Fruit fly (Drosophila melanogaster): ENCODE measurements around the gene Act5C.

Act5C gene

dm6 chrX:5924378-5924777 lies 23.7 kb downstream of the Act5C start:
- no peak for TF ChIP-seq Pdp1 (GFP tag; optimal IDR thresholded peaks at IDR 0.05)
- TF ChIP-seq CG10209 (GFP tag; optimal IDR thresholded peaks at IDR 0.05) = peak; percentile 21
- peak; percentile 18 for TF ChIP-seq CG9727 (GFP tag; optimal IDR thresholded peaks at IDR 0.05)
- TF ChIP-seq Hr3 (GFP tag; optimal IDR thresholded peaks at IDR 0.05) = no peak
- no peak for TF ChIP-seq Elba2 (GFP tag; optimal IDR thresholded peaks at IDR 0.05)
- no peak for TF ChIP-seq hth (optimal IDR thresholded peaks at IDR 0.05)
- peak; percentile 17 for TF ChIP-seq tio (GFP tag; optimal IDR thresholded peaks at IDR 0.05)
- TF ChIP-seq Oli (tag; optimal IDR thresholded peaks at IDR 0.05) = peak; percentile 34
- TF ChIP-seq unpg (GFP tag; optimal IDR thresholded peaks at IDR 0.05) = peak; percentile 45
- TF ChIP-seq CG11504 (tag; optimal IDR thresholded peaks at IDR 0.05) = peak; percentile 59
- no peak for TF ChIP-seq D19A (tag; optimal IDR thresholded peaks at IDR 0.05)
- TF ChIP-seq Hsf (GFP tag; optimal IDR thresholded peaks at IDR 0.05) = no peak
- no peak for TF ChIP-seq CG10366 (GFP tag; IDR thresholded peaks at IDR 0.05)
- no peak for TF ChIP-seq Opbp (GFP tag; IDR thresholded peaks at IDR 0.05; ENCODE audit: partially characterized antibody)
- TF ChIP-seq CG17385 (GFP tag; optimal IDR thresholded peaks at IDR 0.05) = peak; percentile 16
- TF ChIP-seq Blimp-1 (GFP tag; optimal IDR thresholded peaks at IDR 0.05) = peak; percentile 42
- TF ChIP-seq Dad (GFP tag; optimal IDR thresholded peaks at IDR 0.05) = no peak
- TF ChIP-seq Trl (optimal IDR thresholded peaks at IDR 0.05) = no peak
- TF ChIP-seq Trl (GFP tag; optimal IDR thresholded peaks at IDR 0.05) = no peak
- TF ChIP-seq phol (tag; optimal IDR thresholded peaks at IDR 0.05) = peak; percentile 47
- no peak for TF ChIP-seq CG10543 (GFP tag; optimal IDR thresholded peaks at IDR 0.05)
- TF ChIP-seq al (GFP tag; IDR thresholded peaks at IDR 0.05) = no peak
- peak; percentile 15; the same call in 1 of the 3 replicates for TF ChIP-seq tgo (GFP tag; IDR thresholded peaks at IDR 0.05)
- TF ChIP-seq Hand (GFP tag; optimal IDR thresholded peaks at IDR 0.05) = no peak
- peak; percentile 2 for TF ChIP-seq Hmr (GFP tag; optimal IDR thresholded peaks at IDR 0.05)
- TF ChIP-seq Dip3 (GFP tag; optimal IDR thresholded peaks at IDR 0.05) = no peak
- TF ChIP-seq CG10654 (GFP tag; optimal IDR thresholded peaks at IDR 0.05) = no peak
- TF ChIP-seq ac (GFP tag; optimal IDR thresholded peaks at IDR 0.05) = no peak
- TF ChIP-seq CG10979 (tag; optimal IDR thresholded peaks at IDR 0.05) = peak; percentile 56
- peak; percentile 21 for TF ChIP-seq CG8388 (GFP tag; optimal IDR thresholded peaks at IDR 0.05)
- peak; percentile 27; the same call in 1 of the 2 replicates for TF ChIP-seq CG14014 (GFP tag; IDR thresholded peaks at IDR 0.05)
- peak; percentile 23 for TF ChIP-seq nmo (GFP tag; optimal IDR thresholded peaks at IDR 0.05)
- TF ChIP-seq dysf (GFP tag; IDR thresholded peaks at IDR 0.05) = 0 out of 3 replicates have a peak, but pooled peaks have one; percentile 29
- TF ChIP-seq CG12299 (tag; optimal IDR thresholded peaks at IDR 0.05) = no peak
- peak; percentile 9 for TF ChIP-seq CG2875 (GFP tag; optimal IDR thresholded peaks at IDR 0.05)
- TF ChIP-seq CG8924 (tag; optimal IDR thresholded peaks at IDR 0.05) = peak; percentile 2
- TF ChIP-seq HLH54F (GFP tag; optimal IDR thresholded peaks at IDR 0.05) = no peak
- no peak for TF ChIP-seq Hr78 (GFP tag; optimal IDR thresholded peaks at IDR 0.05)
- peak; percentile 32 for TF ChIP-seq Ssrp (tag; optimal IDR thresholded peaks at IDR 0.05)
- no peak for TF ChIP-seq dm (GFP tag; optimal IDR thresholded peaks at IDR 0.05)
- TF ChIP-seq Side (GFP tag; optimal IDR thresholded peaks at IDR 0.05) = no peak
- TF ChIP-seq Gsc (GFP tag; IDR thresholded peaks at IDR 0.05) = no peak
- peak; percentile 39 for TF ChIP-seq Ptx1 (GFP tag; IDR thresholded peaks at IDR 0.05)
- no peak for TF ChIP-seq CG9817 (tag; optimal IDR thresholded peaks at IDR 0.05)
- peak; percentile 44 for TF ChIP-seq CG30403 (GFP tag; optimal IDR thresholded peaks at IDR 0.05)
- peak; percentile 34 for TF ChIP-seq ATbp (GFP tag; optimal IDR thresholded peaks at IDR 0.05)
- no peak for TF ChIP-seq sima (GFP tag; optimal IDR thresholded peaks at IDR 0.05)
- no peak for TF ChIP-seq ab (GFP tag; optimal IDR thresholded peaks at IDR 0.05)
- no peak for TF ChIP-seq CG12236 (GFP tag; optimal IDR thresholded peaks at IDR 0.05)
- TF ChIP-seq cas (GFP tag; IDR thresholded peaks at IDR 0.05) = no peak
- no peak for TF ChIP-seq CG6791 (GFP tag; IDR thresholded peaks at IDR 0.05; ENCODE audit: partially characterized antibody)

Data from whole organism, embryonic.